Fruit fly (Drosophila melanogaster): ENCODE measurements around the gene CG32447.
A peak's percentile ranks its signal among the peaks of the same experiment; 100 is the strongest.

The CG32447 gene

dm6 chr3L:21706144-21706926, at the start of gene CG32447:
CG32447 (minus strand) TSS chr3L:21706365.
- no peak for TF ChIP-seq Mnt (GFP tag; optimal IDR thresholded peaks at IDR 0.05)
- TF ChIP-seq pad (GFP tag; optimal IDR thresholded peaks at IDR 0.05) = no peak
- no peak for TF ChIP-seq cic (GFP tag; optimal IDR thresholded peaks at IDR 0.05)
- TF ChIP-seq CG7101 (tag; optimal IDR thresholded peaks at IDR 0.05) = no peak
- no peak for TF ChIP-seq tj (GFP tag; optimal IDR thresholded peaks at IDR 0.05)
- TF ChIP-seq ovo (GFP tag; optimal IDR thresholded peaks at IDR 0.05) = no peak
- TF ChIP-seq CG33017 (tag; optimal IDR thresholded peaks at IDR 0.05) = no peak
- no peak for TF ChIP-seq CG12768 (GFP tag; optimal IDR thresholded peaks at IDR 0.05)
- no peak for TF ChIP-seq CG7045 (GFP tag; optimal IDR thresholded peaks at IDR 0.05)
- TF ChIP-seq Crg-1 (GFP tag; optimal IDR thresholded peaks at IDR 0.05) = no peak
- TF ChIP-seq CG5204 (GFP tag; optimal IDR thresholded peaks at IDR 0.05) = no peak
- no peak for TF ChIP-seq bab1 (GFP tag; optimal IDR thresholded peaks at IDR 0.05)
- TF ChIP-seq toe (GFP tag; optimal IDR thresholded peaks at IDR 0.05) = no peak
- no peak for TF ChIP-seq CG11617 (GFP tag; optimal IDR thresholded peaks at IDR 0.05)
- no peak for TF ChIP-seq kay (GFP tag; ENCODE audit: borderline replicate concordance)
- TF ChIP-seq CG14711 (tag; optimal IDR thresholded peaks at IDR 0.05) = no peak

- TF ChIP-seq cnc (optimal IDR thresholded peaks at IDR 0.05) = no peak
- no peak for TF ChIP-seq cic (GFP tag; optimal IDR thresholded peaks at IDR 0.05)
- TF ChIP-seq tj (GFP tag; optimal IDR thresholded peaks at IDR 0.05) = no peak
- TF ChIP-seq CG33017 (tag; optimal IDR thresholded peaks at IDR 0.05) = no peak
- TF ChIP-seq CG5204 (GFP tag; optimal IDR thresholded peaks at IDR 0.05) = no peak
- no peak for TF ChIP-seq pad (GFP tag; optimal IDR thresholded peaks at IDR 0.05)
- no peak for TF ChIP-seq CG1620 (GFP tag; optimal IDR thresholded peaks at IDR 0.05)
- no peak for TF ChIP-seq ovo (GFP tag; optimal IDR thresholded peaks at IDR 0.05)
- no peak for TF ChIP-seq bab1 (GFP tag; optimal IDR thresholded peaks at IDR 0.05)
- no peak for TF ChIP-seq Hr96 (GFP tag; optimal IDR thresholded peaks at IDR 0.05)
- no peak for TF ChIP-seq CG14711 (tag; optimal IDR thresholded peaks at IDR 0.05)
- no peak for TF ChIP-seq CG11617 (GFP tag; optimal IDR thresholded peaks at IDR 0.05)
- no peak for TF ChIP-seq kay (GFP tag; ENCODE audit: borderline replicate concordance)
- TF ChIP-seq Mnt (GFP tag; optimal IDR thresholded peaks at IDR 0.05) = no peak
- no peak for TF ChIP-seq CG12768 (GFP tag; optimal IDR thresholded peaks at IDR 0.05)
- no peak for TF ChIP-seq Crg-1 (GFP tag; optimal IDR thresholded peaks at IDR 0.05)
- TF ChIP-seq Clk (GFP tag; optimal IDR thresholded peaks at IDR 0.05) = no peak
These were observed 38.0 kb upstream of the CG32447 start, which contains the start of gene CG14565 for dm6 chr3L:21744169-21744568. CG14565 (minus strand) TSS chr3L:21744269.

- no peak for TF ChIP-seq tj (GFP tag; optimal IDR thresholded peaks at IDR 0.05)
- no peak for TF ChIP-seq Hr96 (GFP tag; optimal IDR thresholded peaks at IDR 0.05)
- no peak for TF ChIP-seq Crg-1 (GFP tag; optimal IDR thresholded peaks at IDR 0.05)
- TF ChIP-seq CG11617 (GFP tag; optimal IDR thresholded peaks at IDR 0.05) = no peak
- no peak for TF ChIP-seq cic (GFP tag; optimal IDR thresholded peaks at IDR 0.05)
- no peak for TF ChIP-seq toe (GFP tag; optimal IDR thresholded peaks at IDR 0.05)
- TF ChIP-seq CG7045 (GFP tag; optimal IDR thresholded peaks at IDR 0.05) = no peak
- TF ChIP-seq CG12768 (GFP tag; optimal IDR thresholded peaks at IDR 0.05) = no peak
- no peak for TF ChIP-seq ovo (GFP tag; optimal IDR thresholded peaks at IDR 0.05)
- no peak for TF ChIP-seq CG1620 (GFP tag; optimal IDR thresholded peaks at IDR 0.05)
- no peak for TF ChIP-seq CG14711 (tag; optimal IDR thresholded peaks at IDR 0.05)
- TF ChIP-seq CG33017 (tag; optimal IDR thresholded peaks at IDR 0.05) = no peak
These were observed 35.1 kb upstream of the CG32447 start, which contains the start of gene CG14572 for dm6 chr3L:21741234-21741633. CG14572 (plus strand) TSS chr3L:21741534.

- TF ChIP-seq CG1620 (GFP tag; optimal IDR thresholded peaks at IDR 0.05) (no peak), ovo (GFP tag; optimal IDR thresholded peaks at IDR 0.05) (no peak), Clk (GFP tag; optimal IDR thresholded peaks at IDR 0.05) (no peak), Hr96 (GFP tag; optimal IDR thresholded peaks at IDR 0.05) (no peak), bab1 (GFP tag; optimal IDR thresholded peaks at IDR 0.05) (no peak), cic (GFP tag; optimal IDR thresholded peaks at IDR 0.05) (no peak), toe (GFP tag; optimal IDR thresholded peaks at IDR 0.05) (no peak), cnc (optimal IDR thresholded peaks at IDR 0.05) (no peak), CG7045 (GFP tag; optimal IDR thresholded peaks at IDR 0.05) (no peak), CG11617 (GFP tag; optimal IDR thresholded peaks at IDR 0.05) (no peak), CG12768 (GFP tag; optimal IDR thresholded peaks at IDR 0.05) (no peak), tj (GFP tag; optimal IDR thresholded peaks at IDR 0.05) (no peak), CG7101 (tag; optimal IDR thresholded peaks at IDR 0.05) (no peak), Crg-1 (GFP tag; optimal IDR thresholded peaks at IDR 0.05) (no peak), pad (GFP tag; optimal IDR thresholded peaks at IDR 0.05) (no peak)
These were observed 34.0 kb upstream of the CG32447 start, which contains the start of gene CG14566 for dm6 chr3L:21740209-21740608. CG14566 (minus strand) TSS chr3L:21740309.

- TF ChIP-seq toe (GFP tag; optimal IDR thresholded peaks at IDR 0.05) (no peak), cnc (optimal IDR thresholded peaks at IDR 0.05) (no peak), CG14711 (tag; optimal IDR thresholded peaks at IDR 0.05) (no peak), kay (GFP tag; ENCODE audit: borderline replicate concordance) (peak; percentile 53), Clk (GFP tag; optimal IDR thresholded peaks at IDR 0.05) (no peak), CG12768 (GFP tag; optimal IDR thresholded peaks at IDR 0.05) (no peak), CG11617 (GFP tag; optimal IDR thresholded peaks at IDR 0.05) (no peak), CG1620 (GFP tag; optimal IDR thresholded peaks at IDR 0.05) (no peak), Crg-1 (GFP tag; optimal IDR thresholded peaks at IDR 0.05) (no peak)
These were observed 33.0 kb upstream of the CG32447 start for dm6 chr3L:21739017-21739730.

Measured in whole organism, adult.